Fruit fly (Drosophila melanogaster) whole organism, adult: ENCODE results near the gene CG14014.
A peak's percentile ranks its signal among the peaks of the same experiment; 100 is the strongest.

ENCODE experiments used
- CG7045 ChIP-seq: fragments of 200-800 bp; sonication (Bioruptor generic); optimal IDR thresholded peaks from 2 replicates; lab custom pipeline; 2017; ENCODE audit warnings: missing biosample characterization, mild to moderate bottlenecking, missing genetic modification characterization
- CG7101 ChIP-seq: fragments of 200-800 bp; sonication (Bioruptor generic); optimal IDR thresholded peaks from 2 replicates; lab custom pipeline; 2018; ENCODE audit warnings: missing biosample characterization, mild to moderate bottlenecking, missing genetic modification characterization, moderate library complexity
- Clk ChIP-seq: fragments of 200-800 bp; sonication (Bioruptor generic); optimal IDR thresholded peaks from 2 replicates; lab custom pipeline; 2017; ENCODE audit warnings: missing biosample characterization, missing genetic modification characterization
- Mnt ChIP-seq: fragments of 200-800 bp; sonication (Bioruptor generic); optimal IDR thresholded peaks from 2 replicates; lab custom pipeline; 2016; ENCODE audit warnings: missing biosample characterization, mild to moderate bottlenecking, missing genetic modification characterization
- bab1 ChIP-seq: fragments of 200-800 bp; sonication (Bioruptor generic); optimal IDR thresholded peaks from 3 replicates; lab custom pipeline; 2019; ENCODE audit warnings: missing biosample characterization, mild to moderate bottlenecking, missing genetic modification characterization, moderate library complexity
- cic ChIP-seq: fragments of 200-800 bp; sonication (Bioruptor generic); optimal IDR thresholded peaks from 2 replicates; lab custom pipeline; 2017; ENCODE audit warnings: missing biosample characterization, mild to moderate bottlenecking, missing genetic modification characterization, moderate library complexity
- ovo ChIP-seq: fragments of 200-800 bp; sonication (Bioruptor generic); optimal IDR thresholded peaks from 2 replicates; lab custom pipeline; 2016; ENCODE audit warnings: missing biosample characterization, missing genetic modification characterization
- pad ChIP-seq: fragments of 200-800 bp; sonication (Bioruptor generic); optimal IDR thresholded peaks from 3 replicates; lab custom pipeline; 2017; ENCODE audit warnings: missing biosample characterization, missing genetic modification characterization, mild to moderate bottlenecking, moderate library complexity, missing genetic modification reagents
- tj ChIP-seq: fragments of 200-800 bp; sonication (Bioruptor generic); optimal IDR thresholded peaks from 3 replicates; lab custom pipeline; 2017; ENCODE audit warnings: missing biosample characterization, mild to moderate bottlenecking, missing genetic modification characterization, moderate library complexity

dm6 chr2L:5523848-5524473 is 26.7 kb downstream of the CG14014 start, which contains the start of the genes Vps52 and Elp4:
- TF ChIP-seq CG7101 (tag; lab: Kevin White, UChicago) (peak; percentile 83), pad (GFP tag; lab: Kevin White, UChicago) (peak; percentile 64), CG7045 (peak; percentile 80), tj (peak; percentile 61), ovo (GFP tag; lab: Kevin White, UChicago) (peak; percentile 14), Mnt (GFP tag; lab: Kevin White, UChicago) (peak; percentile 48), cic (no peak), Clk (GFP tag; lab: Kevin White, UChicago) (peak; percentile 76), bab1 (GFP tag; lab: Kevin White, UChicago) (peak; percentile 59)
